Worm (Caenorhabditis elegans): ENCODE results near the gene T21E8.7.

T21E8.7 gene

ce11 chrX:10928948-10929563 lies 45.8 kb downstream of the T21E8.7 start, which contains the start of gene dgn-1:
Gene dgn-1 (minus strand): TSS chrX:10928998.
- no peak for TF ChIP-seq F13C5.2 (tag; optimal IDR thresholded peaks at IDR 0.05)
- TF ChIP-seq B0310.2 (tag; optimal IDR thresholded peaks at IDR 0.05): no peak
- TF ChIP-seq tbx-11 (GFP tag; IDR thresholded peaks at IDR 0.05): no peak
- no peak for TF ChIP-seq hmg-4 (GFP tag; optimal IDR thresholded peaks at IDR 0.05)
- no peak for TF ChIP-seq hnd-1 (tag; optimal IDR thresholded peaks at IDR 0.05)
- no peak for TF ChIP-seq hmbx-1 (tag; optimal IDR thresholded peaks at IDR 0.05)
- TF ChIP-seq ama-1 (optimal IDR thresholded peaks at IDR 0.05): no peak
- TF ChIP-seq ets-7 (tag; optimal IDR thresholded peaks at IDR 0.05): no peak
- TF ChIP-seq ceh-36 (tag; optimal IDR thresholded peaks at IDR 0.05): no peak
- TF ChIP-seq aly-1 (tag; optimal IDR thresholded peaks at IDR 0.05): no peak
- TF ChIP-seq ceh-13 (GFP tag; optimal IDR thresholded peaks at IDR 0.05): no peak
- TF ChIP-seq sea-1 (GFP tag; conservative IDR thresholded peaks at IDR 0.05): no peak
- TF ChIP-seq scrt-1 (GFP tag; IDR thresholded peaks at IDR 0.05): no peak
- no peak for TF ChIP-seq tbx-37 (GFP tag; conservative IDR thresholded peaks at IDR 0.05)
- TF ChIP-seq pes-1 (GFP tag; IDR thresholded peaks at IDR 0.05): no peak
- no peak for TF ChIP-seq flt-1 (GFP tag; IDR thresholded peaks at IDR 0.05)
- TF ChIP-seq tra-4 (tag; optimal IDR thresholded peaks at IDR 0.05): no peak

ce11 chrX:10932087-10932486 lies 48.8 kb downstream of the T21E8.7 start:
- TF ChIP-seq F13C5.2 (tag; optimal IDR thresholded peaks at IDR 0.05) (no peak), ets-7 (tag; optimal IDR thresholded peaks at IDR 0.05) (no peak), hmg-4 (GFP tag; optimal IDR thresholded peaks at IDR 0.05) (peak; percentile 18), sea-1 (GFP tag; conservative IDR thresholded peaks at IDR 0.05) (no peak), ama-1 (optimal IDR thresholded peaks at IDR 0.05) (no peak), scrt-1 (GFP tag; IDR thresholded peaks at IDR 0.05) (no peak), hnd-1 (tag; optimal IDR thresholded peaks at IDR 0.05) (no peak)

ce11 chrX:10933308-10934014 lies 50.2 kb downstream of the T21E8.7 start:
- no peak for TF ChIP-seq hmg-4 (GFP tag; optimal IDR thresholded peaks at IDR 0.05)
- no peak for TF ChIP-seq flt-1 (GFP tag; IDR thresholded peaks at IDR 0.05)
- TF ChIP-seq hnd-1 (tag; optimal IDR thresholded peaks at IDR 0.05): no peak
- TF ChIP-seq F13C5.2 (tag; optimal IDR thresholded peaks at IDR 0.05): no peak
- TF ChIP-seq sea-1 (GFP tag; conservative IDR thresholded peaks at IDR 0.05): no peak
- TF ChIP-seq ets-7 (tag; optimal IDR thresholded peaks at IDR 0.05): no peak
- no peak for TF ChIP-seq ceh-13 (GFP tag; optimal IDR thresholded peaks at IDR 0.05)
- TF ChIP-seq hmbx-1 (tag; optimal IDR thresholded peaks at IDR 0.05): no peak

Measured in whole organism, early embryonic.